Worm (Caenorhabditis elegans) whole organism, L1 larva: ENCODE data around the gene chil-4.

Experiments used
- elt-3 ChIP-seq, 6 experiments: fragments of 150-350 bp in 1 of 6; sonication (generic microtip); optimal IDR thresholded peaks; 2 replicates each; lab custom pipeline; 2017 to 2018; ENCODE audit warnings: missing biosample characterization in 6 of 6, missing genetic modification characterization in 6 of 6, inconsistent platforms in 1 of 6
- hpl-2 ChIP-seq: fragments of 150-350 bp; optimal IDR thresholded peaks from 2 replicates; lab custom pipeline; 2014; ENCODE audit warnings: missing biosample characterization, missing genetic modification reagents, missing genetic modification characterization
- lin-13 ChIP-seq: fragments of 150-350 bp; optimal IDR thresholded peaks from 2 replicates; lab custom pipeline; 2014; ENCODE audit warnings: missing biosample characterization, missing genetic modification reagents, missing genetic modification characterization
- nhr-11 ChIP-seq: fragments of 150-350 bp; optimal IDR thresholded peaks from 2 replicates; lab custom pipeline; 2014; ENCODE audit warnings: missing biosample characterization, missing genetic modification characterization
- nhr-84 ChIP-seq: sonication (generic microtip); optimal IDR thresholded peaks from 2 replicates; lab custom pipeline; 2017; ENCODE audit warnings: missing biosample characterization, missing genetic modification characterization
- pqm-1 ChIP-seq: sonication (generic microtip); optimal IDR thresholded peaks from 3 replicates; lab custom pipeline; 2017; ENCODE audit warnings: missing biosample characterization, missing genetic modification characterization
- sox-4 ChIP-seq: sonication (generic microtip); optimal IDR thresholded peaks from 2 replicates; lab custom pipeline; 2016; ENCODE audit warnings: missing genetic modification characterization, missing compliant biosample characterization
- tlp-1 ChIP-seq: fragments of 150-350 bp; optimal IDR thresholded peaks from 2 replicates; lab custom pipeline; 2014; ENCODE audit warnings: missing biosample characterization, missing genetic modification characterization
- unc-62 ChIP-seq: fragments of 150-350 bp; optimal IDR thresholded peaks from 2 replicates; lab custom pipeline; 2014; ENCODE audit warnings: missing biosample characterization, missing genetic modification reagents, missing genetic modification characterization
- ztf-11 ChIP-seq, 2 experiments: sonication (generic microtip); optimal IDR thresholded peaks; 2 replicates each; lab custom pipeline; 2016 to 2017; ENCODE audit warnings: missing genetic modification characterization in 2 of 2, missing biosample characterization in 1 of 2, missing compliant biosample characterization in 1 of 2

DNA sequence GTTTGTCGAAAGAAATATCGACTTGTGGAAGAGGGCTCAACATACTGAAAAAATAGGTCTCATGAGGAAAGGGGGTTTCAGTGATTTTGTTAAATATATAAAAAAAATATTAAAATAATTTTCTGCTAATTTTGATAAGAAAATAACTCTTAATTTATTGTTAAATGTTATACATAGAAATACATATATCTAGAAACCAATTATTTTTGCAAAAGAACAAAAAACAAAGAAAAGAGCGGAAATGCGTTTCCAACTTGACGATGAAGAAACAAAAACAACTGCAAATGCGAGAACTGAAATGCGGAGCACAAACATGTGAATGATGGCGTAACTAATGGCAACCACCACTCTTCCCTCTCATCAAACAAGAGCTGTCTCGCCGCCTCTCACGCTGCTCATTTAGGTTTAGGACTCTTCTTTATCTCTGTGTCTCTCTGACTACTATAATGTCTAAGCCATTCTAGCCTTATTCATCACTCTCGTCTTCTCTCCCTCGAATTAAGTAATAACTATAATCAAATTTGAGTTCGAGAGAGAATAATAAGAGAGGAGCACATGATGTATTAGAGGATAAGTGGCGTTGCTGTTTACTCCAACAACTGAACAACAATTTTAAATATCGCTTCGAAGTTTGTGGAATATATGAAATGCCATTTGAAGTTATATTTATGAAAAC is 17.1 kb downstream of the chil-4 start, which contains the start of gene arrd-4:
- TF ChIP-seq sox-4 (tag; lab: Kevin White, UChicago), result no peak
- no peak for TF ChIP-seq pqm-1 (tag; lab: Kevin White, UChicago)
- no peak for TF ChIP-seq lin-13 (GFP tag; lab: Kevin White, UChicago)
- TF ChIP-seq elt-3 (tag; optimal IDR thresholded peaks at IDR 0.05; lab: Kevin White, UChicago), result no peak
- no peak for TF ChIP-seq hpl-2 (GFP tag; lab: Kevin White, UChicago)
- TF ChIP-seq ztf-11 (tag; optimal IDR thresholded peaks at IDR 0.05; lab: Kevin White, UChicago), result no peak
- no peak for TF ChIP-seq unc-62 (GFP tag; lab: Kevin White, UChicago)
- no peak for TF ChIP-seq nhr-11 (tag; lab: Kevin White, UChicago)
- TF ChIP-seq tlp-1, result no peak
- no peak for TF ChIP-seq nhr-84 (tag; lab: Kevin White, UChicago)
